Fruit fly (Drosophila melanogaster) whole organism, wandering third instar larva: ENCODE results near the gene CG13113.
A peak's percentile ranks its signal among the peaks of the same experiment; 100 is the strongest.

Experiments
- Abd-B ChIP-seq: fragments of >200 bp; optimal IDR thresholded peaks from 2 replicates; lab custom pipeline; 2017; ENCODE audit warnings: missing biosample characterization, missing genetic modification characterization
- CG32264 ChIP-seq: fragments of 200-800 bp; sonication (Bioruptor generic); optimal IDR thresholded peaks from 2 replicates; lab custom pipeline; 2016; ENCODE audit warnings: missing biosample characterization, missing genetic modification characterization
- CG9705 ChIP-seq: fragments of 200-800 bp; sonication (Bioruptor generic); optimal IDR thresholded peaks from 2 replicates; lab custom pipeline; 2018; ENCODE audit warnings: missing biosample characterization, mild to moderate bottlenecking, missing genetic modification characterization
- CrebA ChIP-seq: fragments of 200-800 bp; sonication (Bioruptor generic); optimal IDR thresholded peaks from 2 replicates; lab custom pipeline; 2016; ENCODE audit warnings: missing biosample characterization, mild to moderate bottlenecking, missing genetic modification characterization, borderline replicate concordance
- Dfd ChIP-seq: fragments of >200 bp; optimal IDR thresholded peaks from 2 replicates; lab custom pipeline; 2017; ENCODE audit warnings: missing biosample characterization, missing genetic modification characterization
- Dif ChIP-seq: fragments of 200-275, 200-300 bp; sonication (Bioruptor generic); optimal IDR thresholded peaks from 2 replicates; lab custom pipeline; 2018; ENCODE audit warnings: missing biosample characterization, missing genetic modification characterization; ENCODE audit not compliant: partially characterized antibody
- GATAd ChIP-seq: sonication (Bioruptor generic); optimal IDR thresholded peaks from 2 replicates; lab custom pipeline; 2016; ENCODE audit warnings: missing biosample characterization, missing genetic modification characterization
- HLH106 ChIP-seq: fragments of 200-800 bp; optimal IDR thresholded peaks from 3 replicates; lab custom pipeline; 2019; ENCODE audit warnings: missing biosample characterization, mild to moderate bottlenecking, missing genetic modification characterization, moderate library complexity
- Hnf4 ChIP-seq: fragments of 200-800 bp; sonication (Bioruptor generic); optimal IDR thresholded peaks from 2 replicates; lab custom pipeline; 2016; ENCODE audit warnings: missing biosample characterization, mild to moderate bottlenecking, missing genetic modification characterization
- Hr78 ChIP-seq: fragments of >200 bp; optimal IDR thresholded peaks from 2 replicates; lab custom pipeline; 2017; ENCODE audit warnings: missing biosample characterization, missing genetic modification characterization
- Hr83 ChIP-seq: fragments of 200-300 bp; sonication (Bioruptor generic); optimal IDR thresholded peaks from 2 replicates; lab custom pipeline; 2016; ENCODE audit warnings: missing biosample characterization, mild to moderate bottlenecking, missing genetic modification characterization, moderate library complexity; ENCODE audit not compliant: poor library complexity, severe bottlenecking
- Jra ChIP-seq: sonication (Bioruptor generic); optimal IDR thresholded peaks from 2 replicates; lab custom pipeline; 2016; ENCODE audit warnings: missing biosample characterization, missing genetic modification characterization
- Mio ChIP-seq: sonication (Bioruptor generic); optimal IDR thresholded peaks from 2 replicates; lab custom pipeline; 2016; ENCODE audit warnings: missing biosample characterization, missing genetic modification characterization
- Myc ChIP-seq: fragments of >200 bp; optimal IDR thresholded peaks from 2 replicates; lab custom pipeline; 2017
- N ChIP-seq: fragments of >200 bp; optimal IDR thresholded peaks from 2 replicates; lab custom pipeline; 2018; ENCODE audit warnings: missing biosample characterization, missing external identifiers, missing genetic modification characterization
- OdsH ChIP-seq: fragments of 200-800 bp; sonication (Bioruptor generic); optimal IDR thresholded peaks from 2 replicates; lab custom pipeline; 2016; ENCODE audit warnings: missing biosample characterization, mild to moderate bottlenecking, missing genetic modification characterization
- Rel ChIP-seq, 2 experiments: fragments of 200-800 bp; sonication (Bioruptor generic) in 1 of 2; optimal IDR thresholded peaks; 2 replicates in 1 of 2; 3 replicates in 1 of 2; lab custom pipeline; 2016 to 2019; ENCODE audit warnings: mild to moderate bottlenecking in 2 of 2, missing biosample characterization in 2 of 2, missing genetic modification characterization in 2 of 2, moderate library complexity in 1 of 2
- Sp1 ChIP-seq: fragments of 200-800 bp; sonication (Bioruptor generic); optimal IDR thresholded peaks from 3 replicates; lab custom pipeline; 2019; ENCODE audit warnings: missing biosample characterization, mild to moderate bottlenecking, missing genetic modification characterization, moderate library complexity
- Vsx2 ChIP-seq: fragments of 200-300, 225-300 bp; sonication (Bioruptor generic); optimal IDR thresholded peaks from 2 replicates; lab custom pipeline; 2018; ENCODE audit warnings: missing biosample characterization, missing genetic modification characterization; ENCODE audit not compliant: partially characterized antibody
- br ChIP-seq: fragments of 200-800 bp; sonication (Bioruptor generic); optimal IDR thresholded peaks from 2 replicates; lab custom pipeline; 2016; ENCODE audit warnings: missing biosample characterization, missing genetic modification characterization
- brk ChIP-seq: fragments of 200-800 bp; sonication (Bioruptor generic); optimal IDR thresholded peaks from 2 replicates; lab custom pipeline; 2016; ENCODE audit warnings: missing biosample characterization, mild to moderate bottlenecking, missing genetic modification characterization
- dl ChIP-seq, 2 experiments: fragments of 175-275, 200-275 bp in 1 of 2; fragments of 200-275 bp in 1 of 2; sonication (Bioruptor generic); optimal IDR thresholded peaks; lab custom pipeline; 2018; ENCODE audit warnings: mild to moderate bottlenecking in 2 of 2, missing biosample characterization in 2 of 2, missing genetic modification characterization in 2 of 2, moderate library complexity in 2 of 2; ENCODE audit not compliant: partially characterized antibody in 2 of 2, insufficient read depth in 1 of 2
- dmrt93B ChIP-seq: fragments of 200-800 bp; sonication (Bioruptor generic); optimal IDR thresholded peaks from 2 replicates; lab custom pipeline; 2018; ENCODE audit warnings: missing biosample characterization, mild to moderate bottlenecking, missing genetic modification characterization
- dsf ChIP-seq: sonication (Bioruptor generic); optimal IDR thresholded peaks from 2 replicates; lab custom pipeline; 2016; ENCODE audit warnings: missing biosample characterization, missing genetic modification characterization, borderline replicate concordance
- ey ChIP-seq: fragments of 200-800 bp; sonication (Bioruptor generic); optimal IDR thresholded peaks from 2 replicates; lab custom pipeline; 2016; ENCODE audit warnings: missing biosample characterization, missing genetic modification characterization
- foxo ChIP-seq, 2 experiments: fragments of 200-800 bp; sonication (Bioruptor generic); optimal IDR thresholded peaks; 2 replicates in 1 of 2; 3 replicates in 1 of 2; lab custom pipeline; 2016 to 2017; ENCODE audit warnings: missing biosample characterization in 2 of 2, missing genetic modification characterization in 2 of 2
- fru ChIP-seq: fragments of 200-800 bp; sonication (Bioruptor generic); optimal IDR thresholded peaks from 3 replicates; lab custom pipeline; 2016; ENCODE audit warnings: missing biosample characterization, mild to moderate bottlenecking, missing genetic modification characterization
- h ChIP-seq: fragments of 200-800 bp; sonication (Bioruptor generic); optimal IDR thresholded peaks from 3 replicates; lab custom pipeline; 2016; ENCODE audit warnings: missing biosample characterization, mild to moderate bottlenecking, missing genetic modification characterization
- jim ChIP-seq: fragments of 175-275, 200-325 bp; sonication (Bioruptor generic); optimal IDR thresholded peaks from 2 replicates; lab custom pipeline; 2016; ENCODE audit warnings: missing biosample characterization, mild to moderate bottlenecking, missing genetic modification characterization
- pan ChIP-seq: fragments of >200 bp; optimal IDR thresholded peaks from 2 replicates; lab custom pipeline; 2017
- psq ChIP-seq: fragments of 200-800 bp; sonication (Bioruptor generic); optimal IDR thresholded peaks from 3 replicates; lab custom pipeline; 2017; ENCODE audit warnings: missing biosample characterization, mild to moderate bottlenecking, missing genetic modification characterization, moderate library complexity
- rgr ChIP-seq: fragments of 200-800 bp; sonication (Bioruptor generic); optimal IDR thresholded peaks from 3 replicates; lab custom pipeline; 2016; ENCODE audit warnings: missing biosample characterization, mild to moderate bottlenecking, missing genetic modification characterization
- sage ChIP-seq: fragments of 200-800 bp; sonication (Bioruptor generic); optimal IDR thresholded peaks from 2 replicates; lab custom pipeline; 2016; ENCODE audit warnings: missing biosample characterization, mild to moderate bottlenecking, missing genetic modification characterization
- sv ChIP-seq: fragments of 200-800 bp; sonication (Bioruptor generic); optimal IDR thresholded peaks from 3 replicates; lab custom pipeline; 2016; ENCODE audit warnings: missing biosample characterization, missing genetic modification characterization
- tai ChIP-seq: sonication (Bioruptor generic); optimal IDR thresholded peaks from 2 replicates; lab custom pipeline; 2016; ENCODE audit warnings: missing biosample characterization, missing genetic modification characterization
- usp ChIP-seq: fragments of >200 bp; optimal IDR thresholded peaks from 2 replicates; lab custom pipeline; 2017; ENCODE audit warnings: missing biosample characterization, missing genetic modification characterization
- woc ChIP-seq: sonication (Bioruptor generic); optimal IDR thresholded peaks from 2 replicates; lab custom pipeline; 2016; ENCODE audit warnings: missing biosample characterization, mild to moderate bottlenecking, missing genetic modification characterization

Gene CG13113

dm6 chr2L:9564527-9564926, 20.6 kb downstream of the CG13113 start:
- TF ChIP-seq Mio (GFP tag; lab: Kevin White, UChicago) (no peak), woc (GFP tag; lab: Kevin White, UChicago) (no peak), fru (no peak), Vsx2 (GFP tag; lab: Kevin White, UChicago) (no peak), GATAd (GFP tag; lab: Kevin White, UChicago) (no peak), h (GFP tag; lab: Kevin White, UChicago) (peak; percentile 40), brk (no peak), CrebA (no peak), sage (no peak), Hr78 (GFP tag; lab: Kevin White, UChicago) (no peak), OdsH (GFP tag; lab: Kevin White, UChicago) (no peak), Jra (no peak), br (GFP tag; lab: Kevin White, UChicago) (no peak), sv (GFP tag; lab: Kevin White, UChicago) (peak; percentile 8), CG32264 (GFP tag; lab: Kevin White, UChicago) (no peak), foxo (GFP tag; optimal IDR thresholded peaks at IDR 0.05; lab: Kevin White, UChicago) (peak in 1 of 2 experiments; percentile 43), rgr (peak; percentile 31), Dfd (GFP tag; lab: Kevin White, UChicago) (no peak), dl (GFP tag; optimal IDR thresholded peaks at IDR 0.05; lab: Kevin White, UChicago; ENCODE audit: insufficient read depth in 1 of 2, partially characterized antibody in 2 of 2) (no peak), HLH106 (tag; lab: Kevin White, UChicago) (peak; percentile 48), jim (GFP tag; lab: Kevin White, UChicago) (no peak), Rel (GFP tag; optimal IDR thresholded peaks at IDR 0.05; lab: Kevin White, UChicago) (no peak), Rel (tag; optimal IDR thresholded peaks at IDR 0.05; lab: Kevin White, UChicago) (no peak), CG9705 (no peak), N (GFP tag; lab: Kevin White, UChicago) (no peak), pan (lab: Kevin White, UChicago) (no peak), psq (peak; percentile 1), Dif (GFP tag; lab: Kevin White, UChicago) (no peak), ey (GFP tag; lab: Kevin White, UChicago) (peak; percentile 19), dsf (GFP tag; lab: Kevin White, UChicago) (no peak)
- TF ChIP-seq, all 38 proteins: peak for 7

- TF ChIP-seq dsf (GFP tag; lab: Kevin White, UChicago) (no peak), N (GFP tag; lab: Kevin White, UChicago) (no peak), usp (GFP tag; lab: Kevin White, UChicago) (no peak), Hr83 (GFP tag; lab: Kevin White, UChicago) (no peak), Jra (no peak), jim (GFP tag; lab: Kevin White, UChicago) (no peak), Rel (GFP tag; optimal IDR thresholded peaks at IDR 0.05; lab: Kevin White, UChicago) (no peak), Rel (tag; optimal IDR thresholded peaks at IDR 0.05; lab: Kevin White, UChicago) (no peak), ey (GFP tag; lab: Kevin White, UChicago) (no peak), dmrt93B (GFP tag; lab: Kevin White, UChicago) (no peak), CrebA (no peak), h (GFP tag; lab: Kevin White, UChicago) (no peak), Myc (lab: Kevin White, UChicago) (no peak), sage (no peak), GATAd (GFP tag; lab: Kevin White, UChicago) (no peak), psq (no peak), rgr (no peak), br (GFP tag; lab: Kevin White, UChicago) (no peak)
These were observed 21.4 kb downstream of the CG13113 start, which contains the start of gene CG46468 for dm6 chr2L:9565387-9565786. Gene CG46468, minus strand, starts transcription at chr2L:9565438.

- TF ChIP-seq dmrt93B (GFP tag; lab: Kevin White, UChicago) (no peak), woc (GFP tag; lab: Kevin White, UChicago) (no peak), brk (no peak)
These were observed 22.7 kb downstream of the CG13113 start, which contains the start of gene jp for dm6 chr2L:9566656-9567055. Gene jp, minus strand, starts transcription at chr2L:9566750.

- TF ChIP-seq tai (GFP tag; lab: Kevin White, UChicago) = peak; percentile 14
- peak; percentile 89 for TF ChIP-seq brk
- peak; percentile 30 for TF ChIP-seq Jra
- TF ChIP-seq sv (GFP tag; lab: Kevin White, UChicago) = peak; percentile 90
- TF ChIP-seq Mio (GFP tag; lab: Kevin White, UChicago) = peak; percentile 75
- TF ChIP-seq dl (GFP tag; optimal IDR thresholded peaks at IDR 0.05; lab: Kevin White, UChicago; ENCODE audit: insufficient read depth in 1 of 2, partially characterized antibody in 2 of 2) = peak in 1 of 2 experiments; percentile 16
- TF ChIP-seq psq = peak; percentile 75
- TF ChIP-seq Abd-B = no peak
- TF ChIP-seq Hr78 (GFP tag; lab: Kevin White, UChicago) = no peak
- peak; percentile 92 for TF ChIP-seq CG9705
- TF ChIP-seq Myc (lab: Kevin White, UChicago) = peak; percentile 12
- TF ChIP-seq CrebA = peak; percentile 81
- no peak for TF ChIP-seq Vsx2 (GFP tag; lab: Kevin White, UChicago)
- no peak for TF ChIP-seq usp (GFP tag; lab: Kevin White, UChicago)
- TF ChIP-seq N (GFP tag; lab: Kevin White, UChicago) = no peak
- peak; percentile 92 for TF ChIP-seq h (GFP tag; lab: Kevin White, UChicago)
- TF ChIP-seq ey (GFP tag; lab: Kevin White, UChicago) = peak; percentile 44
- peak; percentile 78 for TF ChIP-seq CG32264 (GFP tag; lab: Kevin White, UChicago)
- TF ChIP-seq jim (GFP tag; lab: Kevin White, UChicago) = no peak
- peak; percentile 80 for TF ChIP-seq HLH106 (tag; lab: Kevin White, UChicago)
- no peak for TF ChIP-seq Dfd (GFP tag; lab: Kevin White, UChicago)
- peak; percentile 92 for TF ChIP-seq Sp1 (GFP tag; lab: Kevin White, UChicago)
- no peak for TF ChIP-seq pan (lab: Kevin White, UChicago)
- peak; percentile 97 for TF ChIP-seq rgr
- TF ChIP-seq Dif (GFP tag; lab: Kevin White, UChicago) = no peak
- peak; percentile 89 for TF ChIP-seq br (GFP tag; lab: Kevin White, UChicago)
- TF ChIP-seq Hnf4 (GFP tag; lab: Kevin White, UChicago) = peak; percentile 73
- TF ChIP-seq OdsH (GFP tag; lab: Kevin White, UChicago) = peak; percentile 90
These were observed 23.5 kb downstream of the CG13113 start for dm6 chr2L:9567398-9567856.
